Worm (Caenorhabditis elegans) whole organism, young adult: ENCODE data around the gene M110.3.
A peak's percentile ranks its signal among the peaks of the same experiment; 100 is the strongest.

Experiments
- B0261.1 ChIP-seq: sonication (generic microtip); optimal IDR thresholded peaks from 2 replicates; lab custom pipeline; 2016; ENCODE audit warnings: mild to moderate bottlenecking, missing genetic modification characterization, moderate library complexity, missing compliant biosample characterization
- C06A6.2 ChIP-seq: fragments of 200-800 bp; sonication (Bioruptor generic); conservative IDR thresholded peaks from 2 replicates; pipeline ENCODE4 v1.3.6; 2022; ENCODE audit warnings: missing genetic modification characterization, missing compliant biosample characterization
- C17E4.6 ChIP-seq: fragments of 200-800 bp; sonication (Bioruptor generic); IDR thresholded peaks from 2 replicates; pipeline ENCODE4 v1.3.6; 2022; ENCODE audit warnings: missing genetic modification reagents, missing genetic modification characterization, missing compliant biosample characterization
- F23B12.7 ChIP-seq: sonication (generic microtip); optimal IDR thresholded peaks from 2 replicates; lab custom pipeline; 2017; ENCODE audit warnings: missing genetic modification characterization, mild to moderate bottlenecking, missing compliant biosample characterization, antibody characterized with exemption, moderate library complexity; ENCODE audit not compliant: insufficient read depth
- F37B4.10 ChIP-seq: fragments of 200-800 bp; sonication (Bioruptor generic); IDR thresholded peaks from 2 replicates; pipeline ENCODE4 v1.3.6; 2022; ENCODE audit warnings: missing genetic modification characterization, missing compliant biosample characterization
- F52B5.7 ChIP-seq: sonication (generic microtip); optimal IDR thresholded peaks from 2 replicates; lab custom pipeline; 2016; ENCODE audit warnings: mild to moderate bottlenecking, missing genetic modification characterization, missing compliant biosample characterization
- K12H6.12 ChIP-seq: fragments of 200-800 bp; sonication (Bioruptor generic); optimal IDR thresholded peaks from 2 replicates; lab custom pipeline; 2018; ENCODE audit warnings: mild to moderate bottlenecking, missing genetic modification characterization, missing compliant biosample characterization
- Y79H2A.3 ChIP-seq: fragments of 200-800 bp; sonication (Bioruptor generic); conservative IDR thresholded peaks from 2 replicates; pipeline ENCODE4 v1.3.6; 2022; ENCODE audit warnings: missing genetic modification reagents, missing genetic modification characterization, missing compliant biosample characterization
- Y95B8A.8 ChIP-seq: fragments of 200-800 bp; sonication (Bioruptor generic); IDR thresholded peaks from 2 replicates; pipeline ENCODE4 v1.3.6; 2022; ENCODE audit warnings: missing genetic modification reagents, missing genetic modification characterization, missing compliant biosample characterization
- akir-1 ChIP-seq: fragments of 200-800 bp; sonication (Bioruptor generic); optimal IDR thresholded peaks from 2 replicates; lab custom pipeline; 2018; ENCODE audit warnings: mild to moderate bottlenecking, missing genetic modification characterization, moderate library complexity, missing compliant biosample characterization
- attf-5 ChIP-seq: fragments of 200-800 bp; sonication (Bioruptor generic); optimal IDR thresholded peaks from 2 replicates; lab custom pipeline; 2018; ENCODE audit warnings: mild to moderate bottlenecking, missing genetic modification characterization, missing compliant biosample characterization
- ccch-3 ChIP-seq: fragments of 200-800 bp; sonication (Bioruptor generic); optimal IDR thresholded peaks from 2 replicates; lab custom pipeline; 2018; ENCODE audit warnings: mild to moderate bottlenecking, missing genetic modification characterization, missing compliant biosample characterization
- cebp-1 ChIP-seq, 2 experiments: fragments of 200-800 bp in 1 of 2; sonication (Bioruptor generic) in 1 of 2; sonication (generic microtip) in 1 of 2; IDR thresholded peaks in 1 of 2; optimal IDR thresholded peaks in 1 of 2; 2 replicates each; pipeline versions ENCODE4 v1.3.6 to Lab custom; 2017 to 2022; ENCODE audit warnings: missing compliant biosample characterization in 2 of 2, missing genetic modification characterization in 2 of 2, mild to moderate bottlenecking in 1 of 2, missing genetic modification reagents in 1 of 2, moderate library complexity in 1 of 2
- ceh-79 ChIP-seq: sonication (generic microtip); optimal IDR thresholded peaks from 2 replicates; lab custom pipeline; 2017; ENCODE audit warnings: mild to moderate bottlenecking, missing genetic modification characterization, missing compliant biosample characterization
- chd-7 ChIP-seq: sonication (generic microtip); optimal IDR thresholded peaks from 2 replicates; lab custom pipeline; 2016; ENCODE audit warnings: mild to moderate bottlenecking, missing genetic modification characterization, moderate library complexity, missing compliant biosample characterization
- die-1 ChIP-seq: sonication (generic microtip); optimal IDR thresholded peaks from 2 replicates; lab custom pipeline; 2016; ENCODE audit warnings: missing genotype, mild to moderate bottlenecking, missing genetic modification characterization, missing compliant biosample characterization
- ekl-4 ChIP-seq: fragments of 200-800 bp; sonication (Bioruptor generic); IDR thresholded peaks from 2 replicates; pipeline ENCODE4 v1.3.6; 2022; ENCODE audit warnings: missing genetic modification reagents, missing genetic modification characterization, missing compliant biosample characterization
- ets-4 ChIP-seq: fragments of 200-800 bp; sonication (Bioruptor generic); optimal IDR thresholded peaks from 2 replicates; lab custom pipeline; 2018; ENCODE audit warnings: mild to moderate bottlenecking, missing genetic modification characterization, missing compliant biosample characterization
- lin-54 ChIP-seq: fragments of 200-800 bp; sonication (Bioruptor generic); optimal IDR thresholded peaks from 2 replicates; lab custom pipeline; 2018; ENCODE audit warnings: mild to moderate bottlenecking, missing genetic modification characterization, missing compliant biosample characterization
- lir-1 ChIP-seq: fragments of 200-800 bp; sonication (Bioruptor generic); conservative IDR thresholded peaks from 2 replicates; pipeline ENCODE4 v1.3.6; 2022; ENCODE audit warnings: missing genetic modification reagents, missing genetic modification characterization, missing compliant biosample characterization
- mcd-1 ChIP-seq: fragments of 200-800 bp; sonication (Bioruptor generic); IDR thresholded peaks from 2 replicates; pipeline ENCODE4 v1.3.6; 2022; ENCODE audit warnings: missing genetic modification reagents, missing genetic modification characterization, missing compliant biosample characterization
- mel-28 ChIP-seq: sonication (generic microtip); optimal IDR thresholded peaks from 2 replicates; lab custom pipeline; 2016; ENCODE audit warnings: borderline replicate concordance, mild to moderate bottlenecking, missing genetic modification characterization, missing compliant biosample characterization
- nhr-27 ChIP-seq: fragments of 200-800 bp; sonication (Bioruptor generic); optimal IDR thresholded peaks from 2 replicates; lab custom pipeline; 2018; ENCODE audit warnings: mild to moderate bottlenecking, missing genetic modification characterization, moderate library complexity, missing compliant biosample characterization
- nhr-90 ChIP-seq: sonication (generic microtip); optimal IDR thresholded peaks from 2 replicates; lab custom pipeline; 2016; ENCODE audit warnings: missing genotype, mild to moderate bottlenecking, missing genetic modification characterization, missing compliant biosample characterization
- sea-2 ChIP-seq: fragments of 200-800 bp; sonication (Bioruptor generic); IDR thresholded peaks from 2 replicates; pipeline ENCODE4 v1.3.6; 2022; ENCODE audit warnings: missing genetic modification characterization, missing compliant biosample characterization
- snpc-1.3 ChIP-seq: sonication (generic microtip); optimal IDR thresholded peaks from 2 replicates; lab custom pipeline; 2017; ENCODE audit warnings: missing genetic modification characterization, mild to moderate bottlenecking, missing compliant biosample characterization, antibody characterized with exemption, moderate library complexity, missing genotype, missing genetic modification reagents; ENCODE audit not compliant: insufficient read depth
- snpc-3.4 ChIP-seq: sonication (generic microtip); optimal IDR thresholded peaks from 2 replicates; lab custom pipeline; 2017; ENCODE audit warnings: missing genetic modification characterization, mild to moderate bottlenecking, missing compliant biosample characterization, antibody characterized with exemption, moderate library complexity, missing genotype, missing genetic modification reagents
- xnd-1 ChIP-seq: sonication (generic microtip); optimal IDR thresholded peaks from 2 replicates; lab custom pipeline; 2016; ENCODE audit warnings: missing genotype, missing genetic modification reagents, missing genetic modification characterization, missing compliant biosample characterization
- ztf-22 ChIP-seq: fragments of 200-800 bp; sonication (Bioruptor generic); optimal IDR thresholded peaks from 2 replicates; lab custom pipeline; 2018; ENCODE audit warnings: mild to moderate bottlenecking, missing genetic modification characterization, moderate library complexity, missing compliant biosample characterization
- ztf-28 ChIP-seq: fragments of 200-800 bp; sonication (Bioruptor generic); IDR thresholded peaks from 2 replicates; pipeline ENCODE4 v1.3.6; 2022; ENCODE audit warnings: missing genetic modification reagents, missing genetic modification characterization, missing compliant biosample characterization

Gene M110.3

ce11 chrII:8185016-8185493 is 31.4 kb downstream of the M110.3 start, which contains the start of the genes mig-5 and cct-1 (continued):
- TF ChIP-seq C06A6.2 (GFP tag; lab: Robert Waterston, UW) (peak; percentile 86), snpc-1.3 (tag; lab: Kevin White, UChicago) (peak; percentile 62), nhr-27 (tag; lab: Kevin White, UChicago) (no peak), K12H6.12 (tag; lab: Kevin White, UChicago) (peak; percentile 77), snpc-3.4 (tag; lab: Kevin White, UChicago) (peak; percentile 26), ztf-28 (GFP tag; lab: Robert Waterston, UW) (0 out of 2 replicates have a peak, but pooled peaks have one; percentile 18), ets-4 (GFP tag; lab: Kevin White, UChicago) (no peak), Y95B8A.8 (GFP tag; lab: Robert Waterston, UW) (peak; percentile 74; the same call in 1 of the 2 replicates), ekl-4 (peak; percentile 91)

ce11 chrII:8181437-8181836 is 35.0 kb downstream of the M110.3 start, which contains the start of gene dylt-3:
Gene dylt-3 (plus strand): TSS chrII:8181737.
- TF ChIP-seq snpc-3.4 (tag; lab: Kevin White, UChicago): no peak
- no peak for TF ChIP-seq sea-2 (GFP tag; lab: Robert Waterston, UW)
- TF ChIP-seq lin-54 (GFP tag; lab: Kevin White, UChicago): no peak
- no peak for TF ChIP-seq F52B5.7 (tag; lab: Kevin White, UChicago)
- TF ChIP-seq lir-1 (GFP tag; lab: Robert Waterston, UW): no peak
- TF ChIP-seq snpc-1.3 (tag; lab: Kevin White, UChicago): no peak
- no peak for TF ChIP-seq akir-1 (GFP tag; lab: Kevin White, UChicago)
- no peak for TF ChIP-seq mcd-1 (GFP tag; lab: Robert Waterston, UW)
- no peak for TF ChIP-seq Y79H2A.3
- TF ChIP-seq ets-4 (GFP tag; lab: Kevin White, UChicago): no peak

- TF ChIP-seq Y95B8A.8 (GFP tag; lab: Robert Waterston, UW): no peak
Measured at ce11 chrII:8180281-8180680, 36.1 kb downstream of the M110.3 start, which contains the start of gene T05C12.4. Gene T05C12.4 (minus strand): TSS chrII:8180381.

- no peak for TF ChIP-seq ztf-28 (GFP tag; lab: Robert Waterston, UW)
- no peak for TF ChIP-seq F52B5.7 (tag; lab: Kevin White, UChicago)
- TF ChIP-seq cebp-1 (GFP tag; IDR thresholded peaks at IDR 0.05; lab: Robert Waterston, UW): no peak
- TF ChIP-seq cebp-1 (tag; optimal IDR thresholded peaks at IDR 0.05; lab: Kevin White, UChicago): no peak
Measured at ce11 chrII:8178614-8179013, 37.8 kb downstream of the M110.3 start.

- TF ChIP-seq die-1 (tag; lab: Kevin White, UChicago) (no peak), ztf-22 (GFP tag; lab: Kevin White, UChicago) (no peak), mel-28 (no peak), chd-7 (tag; lab: Kevin White, UChicago) (no peak), nhr-90 (no peak), F37B4.10 (GFP tag; lab: Robert Waterston, UW) (no peak), B0261.1 (tag; lab: Kevin White, UChicago) (no peak), ceh-79 (no peak), C17E4.6 (GFP tag; lab: Robert Waterston, UW) (no peak), xnd-1 (tag; lab: Kevin White, UChicago) (no peak), K12H6.12 (tag; lab: Kevin White, UChicago) (no peak)
- TF ChIP-seq, all 124 proteins: peak for 0
Measured at ce11 chrII:8177095-8177494, 39.3 kb downstream of the M110.3 start, which contains the start of gene acr-14. Gene acr-14 (minus strand): TSS chrII:8177195.

ce11 chrII:8174148-8174547 is 42.3 kb downstream of the M110.3 start:
- TF ChIP-seq F23B12.7 (no peak), attf-5 (GFP tag; lab: Kevin White, UChicago) (no peak), ccch-3 (no peak)
- TF ChIP-seq, all 124 proteins: peak for 0
